Worm (Caenorhabditis elegans) whole organism, young adult: Measurements from ENCODE around the gene rev-3.

Experiments used
- F33H1.4 ChIP-seq: fragments of 200-800 bp; sonication (Bioruptor generic); IDR thresholded peaks from 2 replicates; pipeline ENCODE4 v1.3.6; 2022; ENCODE audit warnings: missing genetic modification reagents, missing genetic modification characterization, missing compliant biosample characterization
- F55B11.4 ChIP-seq: sonication (generic microtip); optimal IDR thresholded peaks from 2 replicates; lab custom pipeline; 2016; ENCODE audit warnings: missing compliant biosample characterization, missing genetic modification characterization, borderline replicate concordance; ENCODE audit not compliant: insufficient read depth
- K11D2.4 ChIP-seq: fragments of 200-800 bp; sonication (Bioruptor generic); IDR thresholded peaks from 2 replicates; pipeline ENCODE4 v1.3.6; 2022; ENCODE audit warnings: missing genetic modification reagents, missing genetic modification characterization, missing compliant biosample characterization
- K12H6.12 ChIP-seq: fragments of 200-800 bp; sonication (Bioruptor generic); optimal IDR thresholded peaks from 2 replicates; lab custom pipeline; 2018; ENCODE audit warnings: mild to moderate bottlenecking, missing genetic modification characterization, missing compliant biosample characterization
- Y53F4B.3 ChIP-seq: fragments of 200-800 bp; sonication (Bioruptor generic); IDR thresholded peaks from 2 replicates; pipeline ENCODE4 v1.3.6; 2022; ENCODE audit warnings: missing genetic modification reagents, missing genetic modification characterization, missing compliant biosample characterization
- Y53G8AR.9 ChIP-seq: fragments of 200-800 bp; sonication (Bioruptor generic); conservative IDR thresholded peaks from 2 replicates; pipeline ENCODE4 v1.3.6; 2022; ENCODE audit warnings: missing genetic modification reagents, missing genetic modification characterization, missing compliant biosample characterization
- Y67H2A.10 ChIP-seq: fragments of 200-800 bp; sonication (Bioruptor generic); conservative IDR thresholded peaks from 2 replicates; pipeline ENCODE4 v1.3.6; 2022; ENCODE audit warnings: missing genetic modification reagents, missing genetic modification characterization, missing compliant biosample characterization
- Y79H2A.3 ChIP-seq: fragments of 200-800 bp; sonication (Bioruptor generic); conservative IDR thresholded peaks from 2 replicates; pipeline ENCODE4 v1.3.6; 2022; ENCODE audit warnings: missing genetic modification reagents, missing genetic modification characterization, missing compliant biosample characterization
- ama-1 ChIP-seq, 3 experiments: fragments of 150-350 bp in 1 of 3; sonication (generic microtip) in 2 of 3; optimal IDR thresholded peaks; 2 replicates each; lab custom pipeline; 2014 to 2018; ENCODE audit warnings: missing biosample characterization in 2 of 3, missing genetic modification characterization in 2 of 3, missing genetic modification reagents in 2 of 3
- attf-3 ChIP-seq: fragments of 200-800 bp; sonication (Bioruptor generic); conservative IDR thresholded peaks from 2 replicates; pipeline ENCODE4 v1.3.6; 2022; ENCODE audit warnings: missing genetic modification reagents, missing genetic modification characterization, missing compliant biosample characterization
- attf-6 ChIP-seq: fragments of 200-800 bp; sonication (Bioruptor generic); IDR thresholded peaks from 2 replicates; pipeline ENCODE4 v1.3.6; 2022; ENCODE audit warnings: missing genetic modification reagents, missing genetic modification characterization, missing compliant biosample characterization
- dpl-1 ChIP-seq: fragments of 150-350 bp; optimal IDR thresholded peaks from 2 replicates; lab custom pipeline; 2014; ENCODE audit warnings: missing biosample characterization, missing genetic modification reagents, missing genetic modification characterization
- efl-1 ChIP-seq: fragments of 150-350 bp; optimal IDR thresholded peaks from 2 replicates; lab custom pipeline; 2014; ENCODE audit warnings: missing biosample characterization, missing genetic modification reagents, missing genetic modification characterization
- fkh-3 ChIP-seq: sonication (generic microtip); optimal IDR thresholded peaks from 2 replicates; lab custom pipeline; 2016; ENCODE audit warnings: mild to moderate bottlenecking, missing genetic modification characterization, missing compliant biosample characterization
- gei-17 ChIP-seq: fragments of 200-800 bp; sonication (Bioruptor generic); optimal IDR thresholded peaks from 2 replicates; lab custom pipeline; 2018; ENCODE audit warnings: mild to moderate bottlenecking, missing genetic modification characterization, missing compliant biosample characterization
- him-1 ChIP-seq: sonication (generic microtip); optimal IDR thresholded peaks from 2 replicates; lab custom pipeline; 2016; ENCODE audit warnings: missing genotype, missing genetic modification reagents, missing genetic modification characterization, missing compliant biosample characterization
- hlh-12 ChIP-seq: sonication (generic microtip); optimal IDR thresholded peaks from 2 replicates; lab custom pipeline; 2016; ENCODE audit warnings: missing genetic modification characterization, missing compliant biosample characterization
- let-526 ChIP-seq: fragments of 200-800 bp; sonication (Bioruptor generic); IDR thresholded peaks from 2 replicates; pipeline ENCODE4 v1.3.6; 2022; ENCODE audit warnings: missing genetic modification reagents, missing genetic modification characterization, missing compliant biosample characterization
- lir-1 ChIP-seq: fragments of 200-800 bp; sonication (Bioruptor generic); conservative IDR thresholded peaks from 2 replicates; pipeline ENCODE4 v1.3.6; 2022; ENCODE audit warnings: missing genetic modification reagents, missing genetic modification characterization, missing compliant biosample characterization
- lsl-1 ChIP-seq: fragments of 200-800 bp; sonication (Bioruptor generic); optimal IDR thresholded peaks from 2 replicates; lab custom pipeline; 2018; ENCODE audit warnings: mild to moderate bottlenecking, missing genetic modification characterization, moderate library complexity, missing compliant biosample characterization
- madf-3 ChIP-seq: fragments of 200-800 bp; sonication (Bioruptor generic); IDR thresholded peaks from 2 replicates; pipeline ENCODE4 v1.3.6; 2022; ENCODE audit warnings: missing genetic modification reagents, missing genetic modification characterization, missing compliant biosample characterization
- mxl-1 ChIP-seq: sonication (generic microtip); optimal IDR thresholded peaks from 2 replicates; lab custom pipeline; 2016; ENCODE audit warnings: missing genetic modification characterization, missing compliant biosample characterization
- nhr-80 ChIP-seq: sonication (generic microtip); optimal IDR thresholded peaks from 2 replicates; lab custom pipeline; 2016; ENCODE audit warnings: missing genetic modification characterization, missing compliant biosample characterization
- pbrm-1 ChIP-seq: fragments of 200-800 bp; sonication (Bioruptor generic); IDR thresholded peaks from 2 replicates; pipeline ENCODE4 v1.3.6; 2022; ENCODE audit warnings: missing genetic modification reagents, missing genetic modification characterization, missing compliant biosample characterization
- snpc-1.1 ChIP-seq: sonication (generic microtip); optimal IDR thresholded peaks from 2 replicates; lab custom pipeline; 2017; ENCODE audit warnings: missing genetic modification characterization, mild to moderate bottlenecking, missing compliant biosample characterization, antibody characterized with exemption, moderate library complexity, missing genotype, missing genetic modification reagents; ENCODE audit not compliant: insufficient read depth
- snpc-4 ChIP-seq, 5 experiments: fragments of 150-350 bp in 1 of 5; sonication (generic microtip) in 4 of 5; optimal IDR thresholded peaks; 2 replicates each; lab custom pipeline; 2014 to 2018; ENCODE audit warnings: missing genetic modification characterization in 5 of 5, missing biosample characterization in 3 of 5, antibody characterized with exemption in 2 of 5, mild to moderate bottlenecking in 2 of 5, missing compliant biosample characterization in 2 of 5, missing genotype in 2 of 5, moderate library complexity in 2 of 5, missing genetic modification reagents in 1 of 5
- tbx-9 ChIP-seq: sonication (generic microtip); optimal IDR thresholded peaks from 2 replicates; lab custom pipeline; 2016; ENCODE audit warnings: borderline replicate concordance, missing genetic modification characterization, inconsistent platforms, missing compliant biosample characterization
- zfh-2 ChIP-seq: fragments of 200-800 bp; sonication (Bioruptor generic); conservative IDR thresholded peaks from 2 replicates; pipeline ENCODE4 v1.3.6; 2022; ENCODE audit warnings: missing genetic modification reagents, missing genetic modification characterization, missing compliant biosample characterization
- ztf-22 ChIP-seq: fragments of 200-800 bp; sonication (Bioruptor generic); optimal IDR thresholded peaks from 2 replicates; lab custom pipeline; 2018; ENCODE audit warnings: mild to moderate bottlenecking, missing genetic modification characterization, moderate library complexity, missing compliant biosample characterization
- ztf-25 ChIP-seq: fragments of 200-800 bp; sonication (Bioruptor generic); IDR thresholded peaks from 2 replicates; pipeline ENCODE4 v1.3.6; 2022; ENCODE audit warnings: missing genetic modification reagents, missing genetic modification characterization, missing compliant biosample characterization
- ztf-3 ChIP-seq: fragments of 200-800 bp; sonication (Bioruptor generic); optimal IDR thresholded peaks from 2 replicates; lab custom pipeline; 2018; ENCODE audit warnings: mild to moderate bottlenecking, missing genetic modification characterization, missing compliant biosample characterization

Gene rev-3

ce11 chrIII:5748360-5748759 lies 42.1 kb downstream of the rev-3 start:
- TF ChIP-seq zfh-2 (GFP tag; lab: Robert Waterston, UW) (no peak), him-1 (tag; lab: Kevin White, UChicago) (no peak), snpc-1.1 (peak; percentile 70), Y67H2A.10 (GFP tag; lab: Robert Waterston, UW) (no peak), ztf-3 (GFP tag; lab: Kevin White, UChicago) (no peak), gei-17 (GFP tag; lab: Kevin White, UChicago) (no peak), Y53F4B.3 (no peak), hlh-12 (tag; lab: Kevin White, UChicago) (no peak), dpl-1 (GFP tag; lab: Kevin White, UChicago) (no peak), ama-1 (optimal IDR thresholded peaks at IDR 0.05; lab: Kevin White, UChicago) (no peak), ama-1 (GFP tag; optimal IDR thresholded peaks at IDR 0.05; lab: Kevin White, UChicago) (no peak), Y53G8AR.9 (GFP tag; lab: Robert Waterston, UW) (no peak), F33H1.4 (no peak), snpc-4 (GFP tag; optimal IDR thresholded peaks at IDR 0.05; lab: Kevin White, UChicago) (no peak), snpc-4 (tag; optimal IDR thresholded peaks at IDR 0.05; lab: Kevin White, UChicago) (peak in 3 of 4 experiments; percentile 70 to 90 (median 90)), madf-3 (GFP tag; lab: Robert Waterston, UW) (no peak), attf-3 (GFP tag; lab: Robert Waterston, UW) (no peak), lir-1 (GFP tag; lab: Robert Waterston, UW) (no peak)

- no peak for TF ChIP-seq ztf-25 (GFP tag; lab: Robert Waterston, UW)
These were observed 43.3 kb downstream of the rev-3 start, which contains the start of gene B0244.4 for ce11 chrIII:5747185-5747584. TSS of gene B0244.4 (plus strand) at chrIII:5747485.

DNA sequence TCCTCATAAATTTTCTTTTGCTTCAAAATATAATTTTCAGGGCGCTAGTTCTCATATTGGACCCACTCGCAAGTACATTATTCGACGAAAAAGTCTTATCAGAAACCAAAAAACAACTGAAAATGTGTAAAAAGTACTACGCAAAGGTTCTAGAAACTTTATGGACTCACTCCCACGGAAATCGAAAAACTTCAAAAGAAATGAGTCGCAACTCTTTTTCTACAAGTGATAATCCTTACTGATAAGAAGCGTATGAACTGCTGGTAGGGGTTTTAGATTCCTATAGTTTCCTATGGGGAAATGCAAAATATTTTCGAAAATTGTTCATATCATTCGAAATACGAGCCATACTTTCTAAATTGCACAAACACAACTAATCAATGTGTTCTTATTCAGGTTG lies 45.9 kb downstream of the rev-3 start, which contains the start of gene B0244.5:
B0244.5 (plus strand) TSS at position 301 of the 400 bp plus-strand sequence.
- TF ChIP-seq ztf-25 (GFP tag; lab: Robert Waterston, UW) (no peak), fkh-3 (tag; lab: Kevin White, UChicago) (no peak), ama-1 (optimal IDR thresholded peaks at IDR 0.05; lab: Kevin White, UChicago) (no peak), ama-1 (GFP tag; optimal IDR thresholded peaks at IDR 0.05; lab: Kevin White, UChicago) (no peak), F55B11.4 (tag; lab: Kevin White, UChicago) (no peak), K11D2.4 (GFP tag; lab: Robert Waterston, UW) (no peak), mxl-1 (tag; lab: Kevin White, UChicago) (no peak), Y67H2A.10 (GFP tag; lab: Robert Waterston, UW) (no peak), ztf-22 (GFP tag; lab: Kevin White, UChicago) (no peak), lsl-1 (no peak)

DNA sequence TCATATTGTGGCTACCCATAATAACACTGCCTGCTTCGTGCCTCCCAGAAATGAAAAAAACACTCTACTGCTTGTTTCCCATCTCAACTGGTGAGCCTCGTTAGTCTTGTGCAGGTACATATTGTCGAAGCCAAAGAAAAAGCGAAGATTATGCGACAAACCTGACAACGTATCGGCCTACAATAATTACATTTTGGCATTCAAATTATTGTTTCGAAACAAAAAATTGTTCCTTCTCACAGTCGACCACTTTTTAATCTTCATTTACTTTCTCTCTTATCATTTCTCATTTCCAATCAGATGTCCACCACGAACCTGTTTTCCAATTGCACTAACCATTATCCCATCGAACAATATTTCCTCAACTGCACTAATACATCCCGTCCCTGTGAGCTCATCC lies 47.4 kb downstream of the rev-3 start, which contains the start of gene B0244.15:
B0244.15 (plus strand) TSS at position 301 of the 400 bp plus-strand sequence.
- TF ChIP-seq pbrm-1 (GFP tag; lab: Robert Waterston, UW) (no peak), efl-1 (GFP tag; lab: Kevin White, UChicago) (no peak), let-526 (GFP tag; lab: Robert Waterston, UW) (no peak), Y79H2A.3 (GFP tag; lab: Robert Waterston, UW) (no peak), nhr-80 (tag; lab: Kevin White, UChicago) (no peak), tbx-9 (no peak), K12H6.12 (tag; lab: Kevin White, UChicago) (no peak), K11D2.4 (GFP tag; lab: Robert Waterston, UW) (no peak), attf-6 (GFP tag; lab: Robert Waterston, UW) (no peak)
